Worm (Caenorhabditis elegans): ENCODE measurements around the gene srv-3.

srv-3 gene

ce11 chrV:19728731-19729130 lies 20.0 kb upstream of the srv-3 start, which contains the start of gene Y116F11A.3:
Y116F11A.3 (plus strand) TSS chrV:19729031.
- TF ChIP-seq elt-3 (tag; optimal IDR thresholded peaks at IDR 0.05) (no peak), lin-13 (tag; optimal IDR thresholded peaks at IDR 0.05) (no peak), zip-8 (tag; optimal IDR thresholded peaks at IDR 0.05) (no peak), mab-5 (tag; optimal IDR thresholded peaks at IDR 0.05) (no peak), unc-39 (tag; optimal IDR thresholded peaks at IDR 0.05) (no peak), ceh-39 (tag; optimal IDR thresholded peaks at IDR 0.05) (no peak), flh-1 (GFP tag; optimal IDR thresholded peaks at IDR 0.05) (no peak), sem-2 (GFP tag; optimal IDR thresholded peaks at IDR 0.05) (no peak), ces-1 (GFP tag; optimal IDR thresholded peaks at IDR 0.05) (no peak), unc-120 (tag; optimal IDR thresholded peaks at IDR 0.05; ENCODE audit: poor library complexity, severe bottlenecking) (no peak), M03D4.4 (tag; optimal IDR thresholded peaks at IDR 0.05) (no peak), pha-4 (tag; optimal IDR thresholded peaks at IDR 0.05) (no peak), hlh-1 (tag; optimal IDR thresholded peaks at IDR 0.05) (no peak), snpc-4 (tag; optimal IDR thresholded peaks at IDR 0.05) (no peak), lin-32 (GFP tag; optimal IDR thresholded peaks at IDR 0.05) (no peak)

ce11 chrV:19727990-19728389 lies 19.2 kb upstream of the srv-3 start:
- TF ChIP-seq ces-1 (GFP tag; optimal IDR thresholded peaks at IDR 0.05) (no peak), sem-2 (GFP tag; optimal IDR thresholded peaks at IDR 0.05) (no peak)

ce11 chrV:19724589-19724988 lies 15.8 kb upstream of the srv-3 start:
- TF ChIP-seq ces-1 (GFP tag; optimal IDR thresholded peaks at IDR 0.05), result peak; percentile 1
- TF ChIP-seq cnd-1 (tag; optimal IDR thresholded peaks at IDR 0.05), result no peak

DNA sequence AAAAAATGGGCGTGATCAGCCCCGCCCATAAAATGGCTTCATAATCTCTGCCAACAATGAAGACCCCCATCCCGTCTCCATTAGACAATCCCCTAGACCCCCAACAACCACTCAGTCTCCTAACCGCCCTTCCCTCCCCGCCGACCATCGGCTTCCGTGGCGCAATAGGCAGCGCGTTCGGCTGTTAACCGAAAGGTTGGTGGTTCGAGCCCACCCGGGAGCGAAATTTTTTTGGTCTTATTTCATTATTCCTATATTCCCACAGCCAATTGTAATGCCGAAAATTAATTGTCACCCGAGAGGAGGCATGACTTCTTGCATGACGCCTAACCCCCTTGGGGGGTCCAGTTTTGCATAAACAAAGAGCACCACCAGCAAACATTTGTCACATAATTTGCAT lies 14.1 kb upstream of the srv-3 start:
- TF ChIP-seq drap-1 (GFP tag; optimal IDR thresholded peaks at IDR 0.05) (peak; percentile 72), unc-120 (tag; optimal IDR thresholded peaks at IDR 0.05; ENCODE audit: poor library complexity, severe bottlenecking) (peak; percentile 45), sptf-1 (tag; optimal IDR thresholded peaks at IDR 0.05) (peak; percentile 78), nhr-237 (tag; optimal IDR thresholded peaks at IDR 0.05) (no peak), mls-2 (tag; optimal IDR thresholded peaks at IDR 0.05) (peak; percentile 79), M03D4.4 (tag; optimal IDR thresholded peaks at IDR 0.05) (peak; percentile 76), lin-32 (GFP tag; optimal IDR thresholded peaks at IDR 0.05) (peak; percentile 71), cnd-1 (tag; optimal IDR thresholded peaks at IDR 0.05) (peak; percentile 70), ztf-11 (tag; optimal IDR thresholded peaks at IDR 0.05) (no peak), pha-4 (tag; optimal IDR thresholded peaks at IDR 0.05) (no peak), ceh-83 (GFP tag; optimal IDR thresholded peaks at IDR 0.05) (peak; percentile 83), ceh-43 (GFP tag; optimal IDR thresholded peaks at IDR 0.05) (peak; percentile 63), ces-1 (GFP tag; optimal IDR thresholded peaks at IDR 0.05) (peak; percentile 28), zip-8 (tag; optimal IDR thresholded peaks at IDR 0.05) (no peak), mab-5 (tag; optimal IDR thresholded peaks at IDR 0.05) (no peak), unc-62 (GFP tag; optimal IDR thresholded peaks at IDR 0.05) (no peak), ham-2 (GFP tag; optimal IDR thresholded peaks at IDR 0.05) (peak; percentile 40), bed-3 (GFP tag; optimal IDR thresholded peaks at IDR 0.05) (peak; percentile 56), sem-2 (GFP tag; optimal IDR thresholded peaks at IDR 0.05) (peak; percentile 53), lin-13 (tag; optimal IDR thresholded peaks at IDR 0.05) (peak; percentile 18)

ce11 chrV:19719253-19719652 lies 10.5 kb upstream of the srv-3 start, which contains the start of gene Y116F11A.6:
Y116F11A.6 (plus strand) TSS chrV:19719553.
- TF ChIP-seq nhr-12 (tag; optimal IDR thresholded peaks at IDR 0.05) (no peak), nhr-2 (tag; optimal IDR thresholded peaks at IDR 0.05) (no peak), ham-2 (GFP tag; optimal IDR thresholded peaks at IDR 0.05) (no peak)

- TF ChIP-seq mab-5 (tag; optimal IDR thresholded peaks at IDR 0.05) (no peak), unc-39 (tag; optimal IDR thresholded peaks at IDR 0.05) (no peak), nhr-237 (tag; optimal IDR thresholded peaks at IDR 0.05) (no peak), ham-2 (GFP tag; optimal IDR thresholded peaks at IDR 0.05) (no peak), hlh-1 (tag; optimal IDR thresholded peaks at IDR 0.05) (no peak), ces-1 (GFP tag; optimal IDR thresholded peaks at IDR 0.05) (no peak), nhr-12 (tag; optimal IDR thresholded peaks at IDR 0.05) (no peak), elt-1 (tag; optimal IDR thresholded peaks at IDR 0.05; ENCODE audit: borderline replicate concordance, insufficient read depth) (no peak), tbx-8 (GFP tag; optimal IDR thresholded peaks at IDR 0.05) (no peak), nhr-76 (tag; optimal IDR thresholded peaks at IDR 0.05) (no peak), sem-2 (GFP tag; optimal IDR thresholded peaks at IDR 0.05) (no peak), ceh-43 (GFP tag; optimal IDR thresholded peaks at IDR 0.05) (no peak), nhr-2 (tag; optimal IDR thresholded peaks at IDR 0.05) (no peak), cnd-1 (tag; optimal IDR thresholded peaks at IDR 0.05) (no peak), ceh-39 (tag; optimal IDR thresholded peaks at IDR 0.05) (no peak)
Measured at ce11 chrV:19718660-19719059, 9.9 kb upstream of the srv-3 start.

Measured in whole organism, mixed stage, embryonic.